Worm (Caenorhabditis elegans): ENCODE results near the gene btb-18.

The btb-18 gene

DNA sequence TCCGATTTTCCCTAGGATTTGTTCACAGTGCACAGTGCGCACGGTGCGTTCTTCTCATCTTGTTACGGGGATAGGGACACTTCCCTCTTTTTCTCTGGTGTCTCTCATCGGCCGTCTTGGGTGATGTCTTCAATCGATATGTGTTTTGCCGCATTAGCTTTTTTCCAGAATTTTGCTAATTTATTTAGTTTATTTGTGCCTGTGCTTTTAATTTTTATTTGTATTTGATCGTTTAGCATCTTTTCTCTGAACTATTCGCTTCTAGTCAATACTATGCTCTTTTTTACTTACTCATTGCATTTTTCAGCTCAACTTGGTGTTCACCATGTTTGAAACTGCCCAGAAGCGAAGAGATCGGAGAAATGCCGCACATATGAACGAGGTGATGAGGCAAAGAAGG lies 42.2 kb downstream of the btb-18 start, which contains the start of gene F14D2.5:
TSS of gene F14D2.5 (plus strand) at position 301 of the 400 bp plus-strand sequence.
- TF ChIP-seq tra-4 (tag; optimal IDR thresholded peaks at IDR 0.05), result no peak

DNA sequence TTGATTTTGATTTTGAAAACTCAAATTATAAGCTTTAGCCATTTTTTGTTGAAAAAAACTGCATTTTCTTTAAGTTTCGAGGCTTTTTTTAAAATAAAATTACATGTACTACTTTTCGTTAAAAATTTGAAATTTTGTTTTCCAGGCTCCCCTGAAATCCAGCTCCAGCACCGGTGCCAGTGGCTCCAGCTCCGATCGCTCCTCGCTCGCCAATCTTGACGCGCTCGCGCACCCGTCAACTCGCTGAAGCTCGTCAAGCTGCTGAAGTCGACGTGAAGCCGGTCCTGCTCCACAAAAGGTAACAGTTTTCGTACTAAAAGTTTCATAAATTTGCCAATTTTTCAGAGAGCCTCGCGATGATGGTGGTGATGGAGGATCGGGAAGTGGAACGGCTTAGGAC lies 42.8 kb downstream of the btb-18 start:
- TF ChIP-seq tbx-37 (GFP tag; conservative IDR thresholded peaks at IDR 0.05), result no peak

DNA sequence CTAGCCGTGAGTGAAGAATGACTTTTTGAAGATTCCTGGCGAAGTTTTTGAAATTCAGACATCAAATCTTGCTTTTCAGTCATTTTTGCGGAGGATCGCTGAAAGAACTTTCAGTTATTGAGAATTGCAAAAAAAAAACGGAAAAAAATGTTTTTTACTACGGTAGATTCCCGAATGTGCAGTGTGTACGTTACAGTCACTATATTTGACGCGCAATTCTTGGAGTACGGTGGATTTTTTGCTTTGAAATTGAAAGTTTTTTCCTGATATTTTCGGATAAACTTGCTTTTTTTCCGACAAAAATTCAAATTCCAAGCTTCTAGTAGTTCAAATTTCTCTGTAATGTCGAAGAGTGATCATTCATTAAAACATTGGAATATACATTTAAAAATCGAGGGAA lies 44.0 kb downstream of the btb-18 start, which contains the start of gene F14D2.11:
TSS of gene F14D2.11 (minus strand) at position 101 of the 400 bp plus-strand sequence.
- no peak for TF ChIP-seq hnd-1 (tag; optimal IDR thresholded peaks at IDR 0.05)
- no peak for TF ChIP-seq pes-1 (GFP tag; IDR thresholded peaks at IDR 0.05)
- no peak for TF ChIP-seq flt-1 (GFP tag; IDR thresholded peaks at IDR 0.05)
- no peak for TF ChIP-seq tbx-11 (GFP tag; IDR thresholded peaks at IDR 0.05)

DNA sequence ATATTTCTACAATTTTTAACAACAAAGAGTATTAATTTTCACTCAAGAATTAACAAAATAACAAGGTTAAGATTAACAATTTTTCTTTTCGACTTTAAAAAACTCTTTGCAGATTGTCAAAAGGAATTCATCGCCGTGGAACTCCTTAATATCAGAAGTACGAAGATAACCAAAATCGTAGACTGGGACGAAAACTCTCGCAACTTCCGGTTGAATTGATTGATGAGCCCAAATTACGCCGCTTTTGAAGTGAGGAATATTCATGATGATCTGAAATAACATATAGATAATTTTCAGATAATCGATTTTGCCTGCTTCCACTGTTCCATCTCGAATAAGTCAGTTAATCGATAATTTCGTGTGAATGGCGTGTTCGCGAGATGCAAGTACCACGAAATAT lies 45.7 kb downstream of the btb-18 start, which contains the start of gene F14D2.15:
TSS of gene F14D2.15 (minus strand) at position 101 of the 400 bp plus-strand sequence.
- TF ChIP-seq tra-4 (tag; optimal IDR thresholded peaks at IDR 0.05), result no peak
- no peak for TF ChIP-seq flt-1 (GFP tag; IDR thresholded peaks at IDR 0.05)
- TF ChIP-seq B0310.2 (tag; optimal IDR thresholded peaks at IDR 0.05), result no peak
- TF ChIP-seq ama-1 (optimal IDR thresholded peaks at IDR 0.05), result no peak
- no peak for TF ChIP-seq ceh-36 (tag; optimal IDR thresholded peaks at IDR 0.05)
- TF ChIP-seq aly-1 (tag; optimal IDR thresholded peaks at IDR 0.05), result no peak
- TF ChIP-seq tbx-11 (GFP tag; IDR thresholded peaks at IDR 0.05), result no peak

DNA sequence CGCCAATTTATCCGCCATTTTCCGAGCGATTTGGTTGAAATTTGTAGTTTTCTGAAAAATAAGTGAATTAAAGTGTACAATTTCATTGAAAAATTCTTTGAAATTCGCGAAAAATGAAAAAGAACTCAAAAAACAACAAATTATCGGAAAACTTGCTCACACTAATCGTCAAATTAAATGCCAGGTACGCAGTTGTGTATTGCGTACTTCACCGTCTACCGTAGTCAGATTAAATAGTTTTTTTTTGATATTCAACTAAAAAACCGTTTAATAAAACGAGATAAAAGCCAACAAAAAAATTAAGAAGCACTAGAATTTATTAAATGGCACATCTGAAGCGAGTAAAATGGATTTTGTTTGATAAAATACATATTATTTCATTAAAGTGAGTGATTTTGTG lies 46.9 kb downstream of the btb-18 start, which contains the start of gene bath-28:
TSS of gene bath-28 (minus strand) at position 51 of the 400 bp plus-strand sequence.
- TF ChIP-seq flt-1 (GFP tag; IDR thresholded peaks at IDR 0.05) (no peak), pes-1 (GFP tag; IDR thresholded peaks at IDR 0.05) (no peak), hmg-4 (GFP tag; optimal IDR thresholded peaks at IDR 0.05) (no peak), sea-1 (GFP tag; conservative IDR thresholded peaks at IDR 0.05) (no peak), hnd-1 (tag; optimal IDR thresholded peaks at IDR 0.05) (no peak), tra-4 (tag; optimal IDR thresholded peaks at IDR 0.05) (no peak)

DNA sequence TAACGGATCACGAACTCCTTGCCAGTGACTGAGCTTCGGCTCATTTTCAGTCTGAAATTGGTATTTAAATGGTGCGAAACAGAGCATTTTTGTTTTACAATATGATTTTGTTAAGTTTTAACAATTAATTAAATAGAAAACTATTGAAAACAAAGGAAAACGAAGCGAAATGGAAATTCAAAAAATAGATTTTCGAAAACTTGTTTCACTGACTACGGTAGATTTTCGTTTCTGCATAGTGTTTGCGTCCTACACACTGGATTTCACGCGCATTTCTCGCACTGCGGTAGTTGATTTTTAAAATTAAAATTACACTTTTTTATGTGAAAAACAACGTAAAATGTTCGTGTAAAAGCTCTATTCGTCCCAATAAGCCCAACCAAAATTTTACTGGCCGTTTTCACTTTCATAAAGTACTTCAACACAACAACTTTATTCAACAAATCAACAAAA lies 48.3 kb downstream of the btb-18 start, which contains the start of gene bath-30:
TSS of gene bath-30 (minus strand) at position 51 of the 453 bp plus-strand sequence.
- no peak for TF ChIP-seq ceh-13 (GFP tag; optimal IDR thresholded peaks at IDR 0.05)
- TF ChIP-seq ets-7 (tag; optimal IDR thresholded peaks at IDR 0.05), result no peak
- TF ChIP-seq ama-1 (optimal IDR thresholded peaks at IDR 0.05), result no peak
- TF ChIP-seq hmbx-1 (tag; optimal IDR thresholded peaks at IDR 0.05), result no peak
- no peak for TF ChIP-seq flt-1 (GFP tag; IDR thresholded peaks at IDR 0.05)
- TF ChIP-seq aly-1 (tag; optimal IDR thresholded peaks at IDR 0.05), result no peak
- TF ChIP-seq scrt-1 (GFP tag; IDR thresholded peaks at IDR 0.05), result no peak
- TF ChIP-seq hmg-4 (GFP tag; optimal IDR thresholded peaks at IDR 0.05), result no peak
- TF ChIP-seq F13C5.2 (tag; optimal IDR thresholded peaks at IDR 0.05), result no peak
- no peak for TF ChIP-seq tbx-37 (GFP tag; conservative IDR thresholded peaks at IDR 0.05)
- no peak for TF ChIP-seq sea-1 (GFP tag; conservative IDR thresholded peaks at IDR 0.05)
- TF ChIP-seq tbx-11 (GFP tag; IDR thresholded peaks at IDR 0.05), result no peak
- no peak for TF ChIP-seq tra-4 (tag; optimal IDR thresholded peaks at IDR 0.05)

DNA sequence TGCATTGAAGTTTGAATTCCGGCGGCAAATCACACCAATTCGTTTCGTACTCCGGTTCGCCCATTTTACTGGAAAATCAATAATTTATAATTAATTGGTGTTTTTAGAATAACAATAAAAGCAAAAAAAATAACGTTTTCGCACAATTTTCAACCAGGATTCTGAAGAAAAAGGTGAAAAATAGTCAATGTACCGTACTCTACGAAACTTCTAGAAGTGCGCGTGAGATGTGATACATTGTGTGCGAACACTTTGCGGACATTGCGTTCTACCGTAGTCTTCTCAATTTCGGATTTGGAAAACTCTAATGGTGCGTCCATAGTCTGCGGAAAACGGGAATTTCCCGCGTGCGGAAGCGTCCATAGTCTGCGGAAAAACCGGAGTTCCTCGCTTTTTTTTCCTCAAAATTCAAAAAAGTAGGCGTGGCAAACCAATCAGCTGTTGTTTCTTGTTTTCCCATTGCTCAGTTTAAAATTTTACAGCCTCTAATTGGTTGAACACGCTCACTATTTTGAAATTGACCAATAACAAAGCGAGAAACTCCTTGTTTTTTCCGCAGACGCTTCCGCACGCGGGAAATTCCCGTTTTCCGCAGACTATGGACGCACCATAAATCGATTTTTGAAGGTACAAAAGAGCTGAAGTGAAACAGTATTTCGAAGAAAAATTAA lies 50.1 kb downstream of the btb-18 start, which contains the start of the genes F14D2.14 and bath-29:
TSS of gene F14D2.14 (minus strand) at position 51 of the 671 bp plus-strand sequence.
TSS of gene bath-29 (plus strand) at position 621 of the 671 bp plus-strand sequence.
- TF ChIP-seq ceh-36 (tag; optimal IDR thresholded peaks at IDR 0.05) (no peak), pes-1 (GFP tag; IDR thresholded peaks at IDR 0.05) (no peak), flt-1 (GFP tag; IDR thresholded peaks at IDR 0.05) (no peak), sea-1 (GFP tag; conservative IDR thresholded peaks at IDR 0.05) (no peak), aly-1 (tag; optimal IDR thresholded peaks at IDR 0.05) (no peak)
